Worm (Caenorhabditis elegans): Measurements from ENCODE around the gene ncs-7.
"Not testable (repeated sequence)": the region's sequence is repeated elsewhere in the genome, so short reads cannot be mapped to it uniquely, and the experiment has no call there.

ce11 chrX:17579011-17579410, 35.3 kb upstream of the ncs-7 start, which contains the start of gene F39B3.3:
- not testable (repeated sequence) for TF ChIP-seq him-1, W03F9.2 (tag; optimal IDR thresholded peaks at IDR 0.05)
